Fruit fly (Drosophila melanogaster) whole organism, embryonic: Measurements from ENCODE around the gene ZIPIC.
A peak's percentile ranks its signal among the peaks of the same experiment; 100 is the strongest.

ENCODE experiments used
- B-H2 ChIP-seq: fragments of 200-800 bp; sonication (Bioruptor generic); optimal IDR thresholded peaks from 2 replicates; lab custom pipeline; 2018; ENCODE audit warnings: missing biosample characterization, mild to moderate bottlenecking, missing genetic modification characterization
- Bdp1 ChIP-seq: fragments of 200-800 bp; sonication (Bioruptor generic); optimal IDR thresholded peaks from 3 replicates; lab custom pipeline; 2016; ENCODE audit warnings: missing biosample characterization, missing genetic modification characterization
- CG10366 ChIP-seq: fragments of 200-800 bp; sonication (Bioruptor generic); IDR thresholded peaks from 2 replicates; pipeline ENCODE4 v1.3.6; 2022; ENCODE audit warnings: missing biosample characterization, missing genetic modification characterization
- CG11247 ChIP-seq: fragments of 200-800 bp; sonication (Bioruptor generic); IDR thresholded peaks from 2 replicates; pipeline ENCODE4 v1.3.6; 2022; ENCODE audit warnings: missing biosample characterization, missing genetic modification characterization
- CG12659 ChIP-seq: fragments of 200-800 bp; sonication (Bioruptor generic); optimal IDR thresholded peaks from 3 replicates; lab custom pipeline; 2017; ENCODE audit warnings: mild to moderate bottlenecking, missing biosample characterization, missing genetic modification reagents, missing genetic modification characterization
- CG13287 ChIP-seq: fragments of 200-800 bp; sonication (Bioruptor generic); IDR thresholded peaks from 2 replicates; pipeline ENCODE4 v1.3.6; 2022; ENCODE audit warnings: missing biosample characterization, missing genetic modification characterization; ENCODE audit not compliant: partially characterized antibody
- CG15011 ChIP-seq: fragments of 200-800 bp; sonication (Bioruptor generic); optimal IDR thresholded peaks from 3 replicates; lab custom pipeline; 2018; ENCODE audit warnings: missing biosample characterization, mild to moderate bottlenecking, missing genetic modification characterization
- CG15601 ChIP-seq: fragments of 200-800 bp; sonication (Bioruptor generic); optimal IDR thresholded peaks from 3 replicates; lab custom pipeline; 2019; ENCODE audit warnings: missing biosample characterization, mild to moderate bottlenecking, missing genetic modification characterization, moderate library complexity
- CG16813 ChIP-seq: fragments of 200-800 bp; sonication (Bioruptor generic); IDR thresholded peaks from 3 replicates; pipeline ENCODE4 v1.3.6; 2022; ENCODE audit warnings: missing biosample characterization, missing genetic modification characterization; ENCODE audit not compliant: partially characterized antibody
- CG17359 ChIP-seq: fragments of 200-800 bp; sonication (Bioruptor generic); optimal IDR thresholded peaks from 3 replicates; lab custom pipeline; 2018; ENCODE audit warnings: missing biosample characterization, mild to moderate bottlenecking, missing genetic modification characterization, moderate library complexity
- CG1792 ChIP-seq: fragments of 200-800 bp; sonication (Bioruptor generic); optimal IDR thresholded peaks from 2 replicates; lab custom pipeline; 2016; ENCODE audit warnings: missing biosample characterization, missing genetic modification characterization
- CG2199 ChIP-seq: fragments of 200-800 bp; sonication (Bioruptor generic); IDR thresholded peaks from 3 replicates; pipeline ENCODE4 v1.3.6; 2022; ENCODE audit warnings: missing biosample characterization, missing genetic modification characterization
- CG34224 ChIP-seq: fragments of 200-800 bp; sonication (Bioruptor generic); IDR thresholded peaks from 3 replicates; pipeline ENCODE4 v1.3.6; 2022; ENCODE audit warnings: missing biosample characterization, missing genetic modification characterization; ENCODE audit not compliant: partially characterized antibody
- CG4360 ChIP-seq: fragments of 200-800 bp; sonication (Bioruptor generic); IDR thresholded peaks from 2 replicates; pipeline ENCODE4 v1.3.6; 2022; ENCODE audit warnings: missing biosample characterization, missing genetic modification characterization
- CG4424 ChIP-seq: fragments of 200-800 bp; sonication (Bioruptor generic); optimal IDR thresholded peaks from 3 replicates; lab custom pipeline; 2016; ENCODE audit warnings: missing biosample characterization, missing genetic modification characterization
- CG6791 ChIP-seq: fragments of 200-800 bp; sonication (Bioruptor generic); IDR thresholded peaks from 3 replicates; pipeline ENCODE4 v1.3.6; 2022; ENCODE audit warnings: missing biosample characterization, missing genetic modification characterization; ENCODE audit not compliant: partially characterized antibody
- CG8359 ChIP-seq: fragments of 200-800 bp; sonication (Bioruptor generic); optimal IDR thresholded peaks from 2 replicates; lab custom pipeline; 2017; ENCODE audit warnings: missing biosample characterization, mild to moderate bottlenecking, missing genetic modification characterization, borderline replicate concordance
- Drgx ChIP-seq: fragments of 200-800 bp; sonication (Bioruptor generic); IDR thresholded peaks from 2 replicates; pipeline ENCODE4 v1.3.6; 2022; ENCODE audit warnings: missing biosample characterization, missing genetic modification characterization
- GATAe ChIP-seq: fragments of 200-800 bp; sonication (Bioruptor generic); conservative IDR thresholded peaks from 2 replicates; pipeline ENCODE4 v1.3.6; 2022; ENCODE audit warnings: missing biosample characterization, missing genetic modification characterization
- HHEX ChIP-seq: fragments of 200-800 bp; sonication (Bioruptor generic); optimal IDR thresholded peaks from 3 replicates; lab custom pipeline; 2017; ENCODE audit warnings: missing biosample characterization, mild to moderate bottlenecking, missing genetic modification characterization, missing genetic modification reagents
- HmgZ ChIP-seq: fragments of 200-800 bp; sonication (Bioruptor generic); optimal IDR thresholded peaks from 2 replicates; lab custom pipeline; 2018; ENCODE audit warnings: missing biosample characterization, mild to moderate bottlenecking, missing genetic modification characterization
- MESR4 ChIP-seq: fragments of 200-800 bp; sonication (Bioruptor generic); optimal IDR thresholded peaks from 2 replicates; lab custom pipeline; 2018; ENCODE audit warnings: missing biosample characterization, mild to moderate bottlenecking, missing genetic modification characterization, moderate library complexity
- Myb ChIP-seq: fragments of 200-800 bp; sonication (Bioruptor generic); optimal IDR thresholded peaks from 2 replicates; lab custom pipeline; 2016; ENCODE audit warnings: missing biosample characterization, missing genetic modification characterization
- NK7.1 ChIP-seq: fragments of 200-800 bp; sonication (Bioruptor generic); optimal IDR thresholded peaks from 3 replicates; lab custom pipeline; 2016; ENCODE audit warnings: missing biosample characterization, missing genetic modification characterization
- Rfx ChIP-seq: fragments of 200-800 bp; sonication (Bioruptor generic); IDR thresholded peaks from 2 replicates; pipeline ENCODE4 v1.3.6; 2022; ENCODE audit warnings: missing biosample characterization, missing genetic modification characterization
- Ssrp ChIP-seq: fragments of 200-800 bp; sonication (Bioruptor generic); optimal IDR thresholded peaks from 2 replicates; lab custom pipeline; 2018; ENCODE audit warnings: missing biosample characterization, mild to moderate bottlenecking, missing genetic modification characterization, moderate library complexity
- YL-1 ChIP-seq: fragments of 200-800 bp; sonication (Bioruptor generic); optimal IDR thresholded peaks from 3 replicates; lab custom pipeline; 2017; ENCODE audit warnings: missing biosample characterization, mild to moderate bottlenecking, missing genetic modification characterization
- aop ChIP-seq: fragments of 200-800 bp; sonication (Bioruptor generic); IDR thresholded peaks from 2 replicates; pipeline ENCODE4 v1.3.6; 2022; ENCODE audit warnings: missing biosample characterization, missing genetic modification characterization
- br ChIP-seq: fragments of >200 bp; optimal IDR thresholded peaks from 2 replicates; lab custom pipeline; 2017
- cad ChIP-seq: fragments of >200 bp; optimal IDR thresholded peaks from 2 replicates; lab custom pipeline; 2017; ENCODE audit warnings: missing biosample characterization, missing genetic modification characterization
- cato ChIP-seq: fragments of 200-800 bp; sonication (Bioruptor generic); optimal IDR thresholded peaks from 2 replicates; lab custom pipeline; 2016; ENCODE audit warnings: missing biosample characterization, missing genetic modification characterization, borderline replicate concordance
- cg ChIP-seq: fragments of 200-800 bp; sonication (Bioruptor generic); optimal IDR thresholded peaks from 3 replicates; lab custom pipeline; 2019; ENCODE audit warnings: missing biosample characterization, mild to moderate bottlenecking, missing genetic modification characterization, moderate library complexity
- chn ChIP-seq: fragments of 200-800 bp; sonication (Bioruptor generic); optimal IDR thresholded peaks from 2 replicates; lab custom pipeline; 2016; ENCODE audit warnings: missing biosample characterization, missing genetic modification characterization
- danr ChIP-seq: fragments of 200-800 bp; sonication (Bioruptor generic); IDR thresholded peaks from 2 replicates; pipeline ENCODE4 v1.3.6; 2022; ENCODE audit warnings: missing biosample characterization, missing genetic modification characterization
- dm ChIP-seq: fragments of 200-800 bp; sonication (Bioruptor generic); optimal IDR thresholded peaks from 3 replicates; lab custom pipeline; 2016; ENCODE audit warnings: missing biosample characterization, missing genetic modification characterization
- ftz-f1 ChIP-seq: fragments of 200-800 bp; sonication (Bioruptor generic); optimal IDR thresholded peaks from 2 replicates; lab custom pipeline; 2016; ENCODE audit warnings: missing biosample characterization, missing genetic modification characterization
- fu2 ChIP-seq: fragments of 200-800 bp; sonication (Bioruptor generic); optimal IDR thresholded peaks from 2 replicates; lab custom pipeline; 2016; ENCODE audit warnings: missing biosample characterization, missing genetic modification characterization
- gcm ChIP-seq: fragments of 200-800 bp; sonication (Bioruptor generic); optimal IDR thresholded peaks from 2 replicates; lab custom pipeline; 2019; ENCODE audit warnings: missing biosample characterization, mild to moderate bottlenecking, missing genetic modification characterization, moderate library complexity
- grn ChIP-seq: fragments of 200-800 bp; sonication (Bioruptor generic); optimal IDR thresholded peaks from 3 replicates; lab custom pipeline; 2017; ENCODE audit warnings: missing biosample characterization, missing genetic modification characterization
- gro ChIP-seq: fragments of 200-800 bp; sonication (Bioruptor generic); optimal IDR thresholded peaks from 2 replicates; lab custom pipeline; 2016; ENCODE audit warnings: missing biosample characterization, missing genetic modification characterization
- p53 ChIP-seq: fragments of 200-800 bp; sonication (Bioruptor generic); optimal IDR thresholded peaks from 2 replicates; lab custom pipeline; 2016; ENCODE audit warnings: missing biosample characterization, missing genetic modification characterization
- pita ChIP-seq: fragments of 200-800 bp; sonication (Bioruptor generic); optimal IDR thresholded peaks from 2 replicates; lab custom pipeline; 2017; ENCODE audit warnings: missing biosample characterization, mild to moderate bottlenecking, missing genetic modification characterization
- pzg ChIP-seq: fragments of 200-800 bp; sonication (Bioruptor generic); optimal IDR thresholded peaks from 3 replicates; lab custom pipeline; 2018; ENCODE audit warnings: missing biosample characterization, mild to moderate bottlenecking, missing genetic modification characterization, moderate library complexity
- row ChIP-seq: fragments of 200-800 bp; sonication (Bioruptor generic); IDR thresholded peaks from 3 replicates; pipeline ENCODE4 v1.3.6; 2022; ENCODE audit warnings: missing biosample characterization, missing genetic modification characterization
- run ChIP-seq: fragments of 200-800 bp; sonication (Bioruptor generic); optimal IDR thresholded peaks from 3 replicates; lab custom pipeline; 2018; ENCODE audit warnings: missing biosample characterization, mild to moderate bottlenecking, missing genetic modification characterization
- sob ChIP-seq: fragments of 200-800 bp; sonication (Bioruptor generic); IDR thresholded peaks from 2 replicates; pipeline ENCODE4 v1.3.6; 2022; ENCODE audit warnings: missing biosample characterization, missing genetic modification characterization
- trem ChIP-seq: fragments of 200-800 bp; optimal IDR thresholded peaks from 3 replicates; lab custom pipeline; 2019; ENCODE audit warnings: missing biosample characterization, mild to moderate bottlenecking, missing genetic modification characterization, moderate library complexity
- unc-4 ChIP-seq: fragments of 200-800 bp; sonication (Bioruptor generic); IDR thresholded peaks from 2 replicates; pipeline ENCODE4 v1.3.6; 2022; ENCODE audit warnings: missing biosample characterization, missing genetic modification characterization; ENCODE audit not compliant: partially characterized antibody
- zen ChIP-seq: fragments of 200-800 bp; sonication (Bioruptor generic); optimal IDR thresholded peaks from 3 replicates; lab custom pipeline; 2018; ENCODE audit warnings: missing biosample characterization, mild to moderate bottlenecking, missing genetic modification characterization, moderate library complexity
- zfh1 ChIP-seq: fragments of 200-800 bp; sonication (Bioruptor generic); IDR thresholded peaks from 3 replicates; pipeline ENCODE4 v1.3.6; 2022; ENCODE audit warnings: missing biosample characterization, missing genetic modification characterization

The ZIPIC gene

DNA sequence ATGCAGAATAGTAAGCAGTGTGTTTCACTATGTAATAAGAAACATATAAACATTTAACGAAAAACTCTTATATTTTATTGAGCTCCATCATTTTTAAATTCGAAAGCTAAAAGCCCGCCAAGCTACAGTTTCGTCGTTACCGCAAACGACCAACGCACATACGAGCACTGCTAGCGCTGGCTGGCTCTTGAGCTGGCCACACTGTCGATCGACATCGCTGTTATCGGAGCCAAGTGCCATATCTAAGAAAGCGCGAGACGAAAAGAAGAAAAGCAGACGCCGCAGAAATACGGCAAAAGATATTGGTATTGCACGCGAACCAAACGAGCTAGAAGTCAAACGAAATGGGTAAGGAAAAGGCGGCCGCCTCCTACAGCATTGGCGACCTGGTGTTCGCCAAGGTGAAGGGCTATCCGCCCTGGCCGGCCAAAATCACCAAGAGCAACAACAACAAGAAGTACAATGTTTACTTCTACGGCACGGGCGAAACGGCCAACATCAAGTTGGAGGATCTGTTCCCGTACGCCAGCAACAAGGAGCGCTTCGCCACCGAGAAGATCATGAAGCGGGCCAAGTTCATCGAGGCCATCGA lies 15.9 kb upstream of the ZIPIC start, which contains the start of gene Jasper (continued):
- peak; percentile 83 for TF ChIP-seq MESR4
- peak; percentile 42; the same call in 1 of the 3 replicates for TF ChIP-seq row (GFP tag; lab: Robert Waterston, UW)
- no peak for TF ChIP-seq fu2 (GFP tag; lab: Kevin White, UChicago)
- peak; percentile 39 for TF ChIP-seq gro (GFP tag; lab: Kevin White, UChicago)
- TF ChIP-seq GATAe (GFP tag; lab: Robert Waterston, UW): no peak
- no peak for TF ChIP-seq zfh1 (GFP tag; lab: Robert Waterston, UW)
- TF ChIP-seq YL-1 (GFP tag; lab: Kevin White, UChicago): peak; percentile 71
- TF ChIP-seq gcm (GFP tag; lab: Kevin White, UChicago): no peak
- TF ChIP-seq pzg (GFP tag; lab: Kevin White, UChicago): peak; percentile 99
- peak; percentile 11; the same call in 1 of the 3 replicates for TF ChIP-seq CG34224 (GFP tag; lab: Robert Waterston, UW)
- peak; percentile 27 for TF ChIP-seq p53 (GFP tag; lab: Kevin White, UChicago)
- no peak for TF ChIP-seq cato (GFP tag; lab: Kevin White, UChicago)
- TF ChIP-seq CG4424 (GFP tag; lab: Kevin White, UChicago): no peak
- peak; percentile 2 for TF ChIP-seq CG17359 (tag; lab: Kevin White, UChicago)
- TF ChIP-seq CG1792 (GFP tag; lab: Kevin White, UChicago): peak; percentile 11
- TF ChIP-seq cad: no peak
- TF ChIP-seq CG13287: peak; percentile 50; the same call in 1 of the 2 replicates
- peak; percentile 16 for TF ChIP-seq ftz-f1 (GFP tag; lab: Kevin White, UChicago)
- no peak for TF ChIP-seq pita (GFP tag; lab: Kevin White, UChicago)
- peak; percentile 23 for TF ChIP-seq B-H2 (GFP tag; lab: Kevin White, UChicago)
- TF ChIP-seq sob (GFP tag; lab: Robert Waterston, UW): peak; percentile 17; the same call in 1 of the 2 replicates
- peak; percentile 55 for TF ChIP-seq Rfx (GFP tag; lab: Robert Waterston, UW)
- no peak for TF ChIP-seq CG11247 (GFP tag; lab: Robert Waterston, UW)
- peak; percentile 54 for TF ChIP-seq run (tag; lab: Kevin White, UChicago)
- peak; percentile 59 for TF ChIP-seq CG6791 (GFP tag; lab: Robert Waterston, UW)
- peak; percentile 87 for TF ChIP-seq Myb (GFP tag; lab: Kevin White, UChicago)
- TF ChIP-seq grn (GFP tag; lab: Kevin White, UChicago): no peak
- TF ChIP-seq chn (GFP tag; lab: Kevin White, UChicago): no peak
- peak; percentile 18 for TF ChIP-seq CG15601 (tag; lab: Kevin White, UChicago)
- no peak for TF ChIP-seq HHEX (GFP tag; lab: Kevin White, UChicago)
- TF ChIP-seq unc-4 (GFP tag; lab: Robert Waterston, UW): peak; percentile 46; the same call in 1 of the 2 replicates
- TF ChIP-seq dm (GFP tag; lab: Kevin White, UChicago): peak; percentile 14
- TF ChIP-seq Ssrp: no peak
- 0 out of 3 replicates have a peak, but pooled peaks have one; percentile 42 for TF ChIP-seq CG16813 (GFP tag; lab: Robert Waterston, UW)
- peak; percentile 81 for TF ChIP-seq trem
- TF ChIP-seq danr (GFP tag; lab: Robert Waterston, UW): no peak
- peak; percentile 90 for TF ChIP-seq HmgZ (tag; lab: Kevin White, UChicago)
- TF ChIP-seq CG15011 (GFP tag; lab: Kevin White, UChicago): no peak
- peak; percentile 88 for TF ChIP-seq CG4360
- peak; percentile 24 for TF ChIP-seq NK7.1 (GFP tag; lab: Kevin White, UChicago)
- no peak for TF ChIP-seq CG2199 (GFP tag; lab: Robert Waterston, UW)
- peak; percentile 74 for TF ChIP-seq CG12659 (GFP tag; lab: Kevin White, UChicago)
- no peak for TF ChIP-seq CG10366 (GFP tag; lab: Robert Waterston, UW)
- TF ChIP-seq CG8359 (GFP tag; lab: Kevin White, UChicago): no peak
- peak; percentile 5 for TF ChIP-seq Bdp1 (GFP tag; lab: Kevin White, UChicago)
- no peak for TF ChIP-seq br
- TF ChIP-seq Drgx: no peak
- TF ChIP-seq aop: no peak
- TF ChIP-seq zen (tag; lab: Kevin White, UChicago): peak; percentile 8
- TF ChIP-seq cg (GFP tag; lab: Kevin White, UChicago): no peak
